Worm (Caenorhabditis elegans) whole organism, early embryonic: ENCODE data around the gene srw-69.

Source experiments
- B0310.2 ChIP-seq: sonication (generic microtip); optimal IDR thresholded peaks from 2 replicates; lab custom pipeline; 2016; ENCODE audit warnings: mild to moderate bottlenecking, missing genetic modification characterization, missing compliant biosample characterization
- F13C5.2 ChIP-seq: sonication (generic microtip); optimal IDR thresholded peaks from 2 replicates; lab custom pipeline; 2017; ENCODE audit warnings: mild to moderate bottlenecking, missing genetic modification characterization, inconsistent platforms, missing compliant biosample characterization
- aly-1 ChIP-seq: sonication (generic microtip); optimal IDR thresholded peaks from 2 replicates; lab custom pipeline; 2016; ENCODE audit warnings: missing genetic modification characterization, missing compliant biosample characterization
- ama-1 ChIP-seq: fragments of 150-350 bp; optimal IDR thresholded peaks from 2 replicates; lab custom pipeline; 2014
- ceh-13 ChIP-seq: fragments of 200-800 bp; sonication (Bioruptor generic); optimal IDR thresholded peaks from 2 replicates; lab custom pipeline; 2018; ENCODE audit warnings: mild to moderate bottlenecking, missing genetic modification characterization, missing compliant biosample characterization
- ceh-36 ChIP-seq: sonication (generic microtip); optimal IDR thresholded peaks from 2 replicates; lab custom pipeline; 2016; ENCODE audit warnings: missing genetic modification characterization, inconsistent platforms, missing compliant biosample characterization
- ets-7 ChIP-seq: sonication (generic microtip); optimal IDR thresholded peaks from 2 replicates; lab custom pipeline; 2016; ENCODE audit warnings: missing genotype, missing genetic modification characterization, missing compliant biosample characterization
- flt-1 ChIP-seq: fragments of 200-800 bp; sonication (Bioruptor generic); IDR thresholded peaks from 2 replicates; pipeline ENCODE4 v1.3.6; 2022; ENCODE audit warnings: missing genetic modification characterization, missing compliant biosample characterization
- hmbx-1 ChIP-seq: sonication (generic microtip); optimal IDR thresholded peaks from 2 replicates; lab custom pipeline; 2016; ENCODE audit warnings: mild to moderate bottlenecking, missing genetic modification characterization, missing compliant biosample characterization
- hmg-4 ChIP-seq: fragments of 200-800 bp; sonication (Bioruptor generic); optimal IDR thresholded peaks from 2 replicates; lab custom pipeline; 2018; ENCODE audit warnings: mild to moderate bottlenecking, missing genetic modification characterization, missing compliant biosample characterization
- hnd-1 ChIP-seq: sonication (generic microtip); optimal IDR thresholded peaks from 2 replicates; lab custom pipeline; 2016; ENCODE audit warnings: missing genetic modification characterization, missing compliant biosample characterization
- pes-1 ChIP-seq: fragments of 200-800 bp; sonication (Bioruptor generic); IDR thresholded peaks from 2 replicates; pipeline ENCODE4 v1.3.6; 2022; ENCODE audit warnings: missing genetic modification reagents, missing genetic modification characterization, missing compliant biosample characterization
- scrt-1 ChIP-seq: fragments of 200-800 bp; sonication (Bioruptor generic); IDR thresholded peaks from 2 replicates; pipeline ENCODE4 v1.3.6; 2022; ENCODE audit warnings: missing genetic modification characterization, missing compliant biosample characterization
- sea-1 ChIP-seq: fragments of 200-800 bp; sonication (Bioruptor generic); conservative IDR thresholded peaks from 2 replicates; pipeline ENCODE4 v1.3.6; 2022; ENCODE audit warnings: missing genetic modification characterization, missing compliant biosample characterization
- tbx-11 ChIP-seq: fragments of 200-800 bp; sonication (Bioruptor generic); IDR thresholded peaks from 2 replicates; pipeline ENCODE4 v1.3.6; 2022; ENCODE audit warnings: missing genetic modification characterization, missing compliant biosample characterization
- tbx-37 ChIP-seq: fragments of 200-800 bp; sonication (Bioruptor generic); conservative IDR thresholded peaks from 2 replicates; pipeline ENCODE4 v1.3.6; 2022; ENCODE audit warnings: missing genetic modification reagents, missing genetic modification characterization, missing compliant biosample characterization
- tra-4 ChIP-seq: sonication (generic microtip); optimal IDR thresholded peaks from 2 replicates; lab custom pipeline; 2017; ENCODE audit warnings: missing genetic modification characterization, missing compliant biosample characterization

Gene srw-69

ce11 chrV:7416569-7416968 lies 12.2 kb downstream of the srw-69 start:
- no peak for TF ChIP-seq sea-1 (GFP tag; lab: Robert Waterston, UW)
- no peak for TF ChIP-seq ceh-13
- TF ChIP-seq F13C5.2 (tag; lab: Kevin White, UChicago): no peak
- no peak for TF ChIP-seq hmbx-1 (tag; lab: Kevin White, UChicago)
- TF ChIP-seq hmg-4 (GFP tag; lab: Kevin White, UChicago): no peak
- TF ChIP-seq B0310.2 (tag; lab: Kevin White, UChicago): no peak
- no peak for TF ChIP-seq ets-7 (tag; lab: Kevin White, UChicago)
- no peak for TF ChIP-seq pes-1 (GFP tag; lab: Robert Waterston, UW)
- no peak for TF ChIP-seq scrt-1 (GFP tag; lab: Robert Waterston, UW)
- TF ChIP-seq aly-1 (tag; lab: Kevin White, UChicago): no peak
- TF ChIP-seq tbx-11: no peak
- no peak for TF ChIP-seq tra-4 (tag; lab: Kevin White, UChicago)
- no peak for TF ChIP-seq ama-1 (lab: Kevin White, UChicago)
- no peak for TF ChIP-seq tbx-37 (GFP tag; lab: Robert Waterston, UW)
- no peak for TF ChIP-seq hnd-1 (tag; lab: Kevin White, UChicago)
- no peak for TF ChIP-seq ceh-36 (tag; lab: Kevin White, UChicago)
- no peak for TF ChIP-seq flt-1

DNA sequence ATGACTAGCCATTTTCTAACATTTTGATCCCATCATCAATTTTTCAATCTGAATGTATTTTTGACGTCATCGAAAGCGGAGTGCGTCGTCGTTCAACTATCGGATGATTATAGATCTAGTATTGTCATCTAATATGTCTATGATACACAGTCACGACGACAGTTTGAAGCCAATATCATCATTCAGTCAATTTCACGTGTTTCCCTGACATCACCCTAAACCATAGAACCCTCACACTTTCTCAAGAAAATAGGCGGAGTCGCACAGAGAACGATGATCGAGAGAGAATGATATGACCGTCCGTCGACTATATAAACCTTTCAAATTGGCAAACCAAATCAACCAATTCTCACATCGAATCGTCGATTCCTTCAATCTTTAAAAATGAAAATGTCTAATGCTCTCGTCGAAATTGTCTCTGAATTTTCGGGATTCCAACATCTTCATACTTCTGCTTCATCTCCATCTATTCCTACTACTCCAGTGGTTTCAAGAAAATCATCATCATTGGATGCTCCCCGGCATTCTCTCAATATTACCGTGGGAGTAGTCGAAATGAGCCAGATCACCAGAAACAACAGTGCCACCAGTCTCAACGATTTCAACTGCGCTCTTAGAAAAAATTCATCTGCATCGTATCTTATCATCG lies 12.9 kb downstream of the srw-69 start, which contains the start of gene F18E3.13:
TSS of gene F18E3.13 (plus strand) at position 385 of the 649 bp plus-strand sequence.
- TF ChIP-seq scrt-1 (GFP tag; lab: Robert Waterston, UW): no peak
- TF ChIP-seq hnd-1 (tag; lab: Kevin White, UChicago): no peak
- no peak for TF ChIP-seq hmg-4 (GFP tag; lab: Kevin White, UChicago)
- no peak for TF ChIP-seq sea-1 (GFP tag; lab: Robert Waterston, UW)
- TF ChIP-seq ceh-13: no peak
- TF ChIP-seq B0310.2 (tag; lab: Kevin White, UChicago): no peak
- no peak for TF ChIP-seq F13C5.2 (tag; lab: Kevin White, UChicago)
- TF ChIP-seq ets-7 (tag; lab: Kevin White, UChicago): no peak
- no peak for TF ChIP-seq aly-1 (tag; lab: Kevin White, UChicago)
- no peak for TF ChIP-seq tbx-11
- no peak for TF ChIP-seq ceh-36 (tag; lab: Kevin White, UChicago)
- TF ChIP-seq pes-1 (GFP tag; lab: Robert Waterston, UW): no peak
- no peak for TF ChIP-seq hmbx-1 (tag; lab: Kevin White, UChicago)
- TF ChIP-seq tra-4 (tag; lab: Kevin White, UChicago): no peak
- TF ChIP-seq tbx-37 (GFP tag; lab: Robert Waterston, UW): no peak
- no peak for TF ChIP-seq flt-1

DNA sequence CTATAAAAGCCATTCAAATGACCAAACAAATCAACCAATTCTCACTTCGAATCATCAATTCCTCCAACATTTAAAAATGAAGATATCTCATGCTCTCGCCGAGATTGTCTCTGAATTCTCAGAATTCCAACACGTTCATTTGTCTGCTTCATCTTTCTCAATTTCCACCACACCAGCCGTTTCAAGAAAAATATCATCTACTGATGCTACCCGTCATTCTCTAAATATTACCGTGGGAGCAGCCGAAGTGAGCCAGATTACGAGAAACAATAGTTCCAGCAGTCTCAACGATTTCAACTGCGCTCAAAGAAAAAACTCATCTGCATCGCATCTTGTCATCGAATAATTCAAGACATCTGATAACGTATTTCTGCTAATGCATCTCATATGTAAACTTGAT lies 13.9 kb downstream of the srw-69 start, which contains the start of gene F18E3.12:
TSS of gene F18E3.12 (plus strand) at position 77 of the 400 bp plus-strand sequence.
- TF ChIP-seq tbx-11 (no peak), ceh-36 (tag; lab: Kevin White, UChicago) (no peak), tra-4 (tag; lab: Kevin White, UChicago) (no peak), pes-1 (GFP tag; lab: Robert Waterston, UW) (no peak), ama-1 (lab: Kevin White, UChicago) (no peak), sea-1 (GFP tag; lab: Robert Waterston, UW) (no peak), B0310.2 (tag; lab: Kevin White, UChicago) (no peak), tbx-37 (GFP tag; lab: Robert Waterston, UW) (no peak), hmg-4 (GFP tag; lab: Kevin White, UChicago) (no peak), aly-1 (tag; lab: Kevin White, UChicago) (no peak), flt-1 (no peak)

- TF ChIP-seq ceh-13 (no peak), hnd-1 (tag; lab: Kevin White, UChicago) (no peak), pes-1 (GFP tag; lab: Robert Waterston, UW) (no peak), ama-1 (lab: Kevin White, UChicago) (no peak)
These were observed 15.5 kb downstream of the srw-69 start, which contains the start of gene F18E3.11 for ce11 chrV:7413107-7413774. TSS of gene F18E3.11 (plus strand) at chrV:7413482.

DNA sequence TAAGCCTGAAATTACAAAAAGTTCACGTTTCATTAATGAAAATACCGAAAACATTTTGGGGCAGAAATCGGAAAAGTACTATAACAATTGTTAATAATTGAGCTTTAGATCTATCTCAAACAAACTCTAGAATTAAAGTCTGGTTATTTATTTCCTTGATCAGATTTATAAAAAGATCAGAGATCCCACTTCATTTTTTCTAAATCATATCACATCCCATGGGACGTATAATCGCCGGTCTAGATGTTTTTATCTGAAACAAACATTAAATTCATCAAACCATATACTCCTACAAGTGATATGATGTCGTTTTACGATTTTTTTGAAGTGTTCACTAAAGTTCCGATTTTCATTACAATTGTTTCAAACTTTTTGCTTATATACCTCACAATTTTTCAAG lies 17.1 kb downstream of the srw-69 start, which contains the start of gene str-41:
TSS of gene str-41 (plus strand) at position 301 of the 400 bp plus-strand sequence.
- TF ChIP-seq ceh-36 (tag; lab: Kevin White, UChicago) (no peak), F13C5.2 (tag; lab: Kevin White, UChicago) (no peak), scrt-1 (GFP tag; lab: Robert Waterston, UW) (no peak), ets-7 (tag; lab: Kevin White, UChicago) (no peak), sea-1 (GFP tag; lab: Robert Waterston, UW) (no peak), B0310.2 (tag; lab: Kevin White, UChicago) (no peak), hmg-4 (GFP tag; lab: Kevin White, UChicago) (no peak), hnd-1 (tag; lab: Kevin White, UChicago) (no peak), hmbx-1 (tag; lab: Kevin White, UChicago) (no peak), tbx-11 (no peak), tra-4 (tag; lab: Kevin White, UChicago) (no peak), flt-1 (no peak), ama-1 (lab: Kevin White, UChicago) (no peak), ceh-13 (no peak), aly-1 (tag; lab: Kevin White, UChicago) (no peak), pes-1 (GFP tag; lab: Robert Waterston, UW) (no peak), tbx-37 (GFP tag; lab: Robert Waterston, UW) (no peak)

DNA sequence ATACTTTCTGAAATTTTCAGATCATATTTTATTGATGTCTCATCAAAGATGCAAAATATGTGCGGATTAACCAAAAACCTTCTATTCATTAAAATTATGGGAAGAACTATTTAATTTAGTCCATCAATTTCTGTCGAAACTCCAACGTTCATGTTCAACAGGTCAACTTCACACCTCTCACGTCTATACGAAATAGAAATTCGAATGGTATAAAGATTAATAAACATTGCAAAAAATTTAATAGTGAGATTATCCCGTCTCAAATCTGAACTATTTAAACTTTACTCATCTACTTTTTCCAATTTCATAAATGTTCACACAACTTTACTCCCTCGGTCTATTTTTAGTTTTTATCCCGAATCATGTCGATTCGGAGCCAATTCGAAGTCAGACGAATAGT lies 19.2 kb downstream of the srw-69 start, which contains the start of gene R13D7.2:
TSS of gene R13D7.2 (plus strand) at position 301 of the 400 bp plus-strand sequence.
- TF ChIP-seq tbx-11 (no peak), tra-4 (tag; lab: Kevin White, UChicago) (no peak), B0310.2 (tag; lab: Kevin White, UChicago) (no peak), F13C5.2 (tag; lab: Kevin White, UChicago) (no peak), sea-1 (GFP tag; lab: Robert Waterston, UW) (no peak), ceh-36 (tag; lab: Kevin White, UChicago) (no peak), ceh-13 (no peak), aly-1 (tag; lab: Kevin White, UChicago) (no peak), hmbx-1 (tag; lab: Kevin White, UChicago) (no peak), ama-1 (lab: Kevin White, UChicago) (no peak), ets-7 (tag; lab: Kevin White, UChicago) (no peak), hmg-4 (GFP tag; lab: Kevin White, UChicago) (no peak), hnd-1 (tag; lab: Kevin White, UChicago) (no peak), tbx-37 (GFP tag; lab: Robert Waterston, UW) (no peak), pes-1 (GFP tag; lab: Robert Waterston, UW) (no peak), scrt-1 (GFP tag; lab: Robert Waterston, UW) (no peak), flt-1 (no peak)
